Worm (Caenorhabditis elegans) whole organism, L2 larva: ENCODE measurements around the gene C16A3.2.

Experiments
- elt-1 ChIP-seq: fragments of 150-350 bp; optimal IDR thresholded peaks from 2 replicates; lab custom pipeline; 2014; ENCODE audit warnings: missing biosample characterization, missing genetic modification characterization
- fos-1 ChIP-seq: fragments of 150-350 bp; optimal IDR thresholded peaks from 2 replicates; lab custom pipeline; 2014; ENCODE audit warnings: missing biosample characterization, missing genetic modification characterization
- mdl-1 ChIP-seq, 2 experiments: fragments of 150-350 bp in 1 of 2; sonication (generic microtip) in 1 of 2; optimal IDR thresholded peaks; 2 replicates each; lab custom pipeline; 2017; ENCODE audit warnings: missing biosample characterization in 2 of 2, missing genetic modification characterization in 2 of 2
- nhr-237 ChIP-seq: fragments of 150-350 bp; optimal IDR thresholded peaks from 2 replicates; lab custom pipeline; 2014; ENCODE audit warnings: missing biosample characterization, missing genetic modification characterization
- unc-39 ChIP-seq: fragments of 150-350 bp; optimal IDR thresholded peaks from 2 replicates; lab custom pipeline; 2014; ENCODE audit warnings: missing biosample characterization, missing genetic modification characterization

DNA sequence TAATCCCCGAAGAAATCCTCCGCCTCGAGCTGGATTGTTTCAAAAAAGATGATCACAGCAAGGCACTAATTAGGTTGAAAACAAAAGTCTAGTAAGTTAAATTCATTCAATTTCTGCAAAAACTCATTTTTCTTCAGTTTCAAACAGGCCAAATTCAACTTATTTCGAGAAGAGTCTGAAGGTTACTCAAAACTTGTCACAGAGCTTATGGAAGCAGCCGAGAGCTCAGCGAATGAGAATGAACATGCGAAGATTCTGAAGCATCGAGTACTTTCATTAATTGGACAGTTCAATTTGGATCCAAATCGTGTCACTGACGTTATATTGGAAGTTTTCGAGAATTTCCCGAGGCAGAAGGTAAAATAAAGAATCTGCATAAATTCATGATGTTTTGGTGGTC lies 21.1 kb upstream of the C16A3.2 start:
- TF ChIP-seq mdl-1 (tag; optimal IDR thresholded peaks at IDR 0.05; lab: Kevin White, UChicago) (no peak), unc-39 (no peak), nhr-237 (tag; lab: Kevin White, UChicago) (no peak), fos-1 (tag; lab: Kevin White, UChicago) (no peak), elt-1 (tag; lab: Kevin White, UChicago) (no peak)
